Fruit fly (Drosophila melanogaster) whole organism, embryonic: ENCODE results near the gene brm.

ENCODE experiments used
- Ada2b ChIP-seq: fragments of 200-800 bp; sonication (Bioruptor generic); IDR thresholded peaks from 2 replicates; pipeline ENCODE4 v1.3.6; 2022; ENCODE audit warnings: missing biosample characterization, missing genetic modification characterization
- Asciz ChIP-seq: fragments of 200-800 bp; sonication (Bioruptor generic); optimal IDR thresholded peaks from 2 replicates; lab custom pipeline; 2017; ENCODE audit warnings: missing biosample characterization, mild to moderate bottlenecking, missing genetic modification characterization, missing genetic modification reagents
- CG11398 ChIP-seq: fragments of 200-800 bp; sonication (Bioruptor generic); optimal IDR thresholded peaks from 2 replicates; lab custom pipeline; 2016; ENCODE audit warnings: missing biosample characterization, missing genetic modification characterization
- CG12155 ChIP-seq: fragments of 200-800 bp; sonication (Bioruptor generic); optimal IDR thresholded peaks from 3 replicates; lab custom pipeline; 2016; ENCODE audit warnings: missing biosample characterization, missing genetic modification characterization
- CG13296 ChIP-seq: fragments of 200-800 bp; sonication (Bioruptor generic); optimal IDR thresholded peaks from 3 replicates; lab custom pipeline; 2018; ENCODE audit warnings: missing biosample characterization, mild to moderate bottlenecking, missing genetic modification characterization
- CG13775 ChIP-seq: fragments of 200-800 bp; sonication (Bioruptor generic); optimal IDR thresholded peaks from 3 replicates; lab custom pipeline; 2017; ENCODE audit warnings: missing biosample characterization, mild to moderate bottlenecking, missing genetic modification characterization
- CG14441 ChIP-seq: fragments of 200-800 bp; sonication (Bioruptor generic); IDR thresholded peaks from 2 replicates; pipeline ENCODE4 v1.3.6; 2022; ENCODE audit warnings: missing biosample characterization, missing genetic modification characterization
- CG17568 ChIP-seq: fragments of 200-800 bp; sonication (Bioruptor generic); optimal IDR thresholded peaks from 2 replicates; lab custom pipeline; 2018; ENCODE audit warnings: missing biosample characterization, mild to moderate bottlenecking, missing genetic modification characterization, moderate library complexity
- CG17802 ChIP-seq: fragments of 200-800 bp; sonication (Bioruptor generic); optimal IDR thresholded peaks from 2 replicates; lab custom pipeline; 2018; ENCODE audit warnings: missing biosample characterization, mild to moderate bottlenecking, missing genetic modification characterization, moderate library complexity
- CG18619 ChIP-seq: fragments of 200-800 bp; sonication (Bioruptor generic); optimal IDR thresholded peaks from 3 replicates; lab custom pipeline; 2017; ENCODE audit warnings: missing biosample characterization, mild to moderate bottlenecking, missing genetic modification characterization
- CG2199 ChIP-seq: fragments of 200-800 bp; sonication (Bioruptor generic); IDR thresholded peaks from 3 replicates; pipeline ENCODE4 v1.3.6; 2022; ENCODE audit warnings: missing biosample characterization, missing genetic modification characterization
- CG2889 ChIP-seq: fragments of 200-800 bp; sonication (Bioruptor generic); IDR thresholded peaks from 3 replicates; pipeline ENCODE4 v1.3.6; 2022; ENCODE audit warnings: missing biosample characterization, missing genetic modification characterization
- CG3163 ChIP-seq: fragments of 200-800 bp; sonication (Bioruptor generic); optimal IDR thresholded peaks from 3 replicates; lab custom pipeline; 2016; ENCODE audit warnings: missing biosample characterization, missing genetic modification characterization
- CG32772 ChIP-seq: fragments of 200-800 bp; sonication (Bioruptor generic); IDR thresholded peaks from 2 replicates; pipeline ENCODE4 v1.3.6; 2022; ENCODE audit warnings: missing biosample characterization, missing genetic modification characterization
- CG33557 ChIP-seq: fragments of 200-800 bp; sonication (Bioruptor generic); optimal IDR thresholded peaks from 2 replicates; lab custom pipeline; 2019; ENCODE audit warnings: missing biosample characterization, mild to moderate bottlenecking, missing genetic modification characterization, moderate library complexity
- CG3847 ChIP-seq: fragments of 200-800 bp; sonication (Bioruptor generic); IDR thresholded peaks from 2 replicates; pipeline ENCODE4 v1.3.6; 2022; ENCODE audit warnings: missing biosample characterization, missing genetic modification characterization
- CG4404 ChIP-seq: fragments of 200-800 bp; sonication (Bioruptor generic); IDR thresholded peaks from 2 replicates; pipeline ENCODE4 v1.3.6; 2022; ENCODE audit warnings: missing biosample characterization, missing genetic modification characterization
- CG4617 ChIP-seq: fragments of 200-800 bp; sonication (Bioruptor generic); optimal IDR thresholded peaks from 3 replicates; lab custom pipeline; 2016; ENCODE audit warnings: missing biosample characterization, missing genetic modification characterization, borderline replicate concordance
- CG4854 ChIP-seq: fragments of 200-800 bp; sonication (Bioruptor generic); optimal IDR thresholded peaks from 2 replicates; lab custom pipeline; 2016; ENCODE audit warnings: missing biosample characterization, missing genetic modification characterization, inconsistent platforms
- CG5245 ChIP-seq: fragments of 200-800 bp; sonication (Bioruptor generic); optimal IDR thresholded peaks from 3 replicates; lab custom pipeline; 2016; ENCODE audit warnings: missing biosample characterization, missing genetic modification characterization
- CG8290 ChIP-seq, 3 experiments: fragments of 200-800 bp; sonication (Bioruptor generic); optimal IDR thresholded peaks; 2 replicates each; lab custom pipeline; 2016 to 2019; ENCODE audit warnings: missing biosample characterization in 3 of 3, missing genetic modification characterization in 3 of 3, mild to moderate bottlenecking in 2 of 3, moderate library complexity in 1 of 3
- CG9215 ChIP-seq: fragments of 200-800 bp; sonication (Bioruptor generic); IDR thresholded peaks from 2 replicates; pipeline ENCODE4 v1.3.6; 2022; ENCODE audit warnings: missing biosample characterization, missing genetic modification characterization
- HmgZ ChIP-seq: fragments of 200-800 bp; sonication (Bioruptor generic); optimal IDR thresholded peaks from 2 replicates; lab custom pipeline; 2018; ENCODE audit warnings: missing biosample characterization, mild to moderate bottlenecking, missing genetic modification characterization
- Max ChIP-seq: fragments of 200-800 bp; sonication (Bioruptor generic); optimal IDR thresholded peaks from 2 replicates; lab custom pipeline; 2016; ENCODE audit warnings: missing biosample characterization, mild to moderate bottlenecking, missing genetic modification characterization
- Meics ChIP-seq: fragments of 200-800 bp; sonication (Bioruptor generic); optimal IDR thresholded peaks from 2 replicates; lab custom pipeline; 2017; ENCODE audit warnings: missing biosample characterization, mild to moderate bottlenecking, missing genetic modification characterization
- NC2α ChIP-seq: fragments of 200-800 bp; sonication (Bioruptor generic); optimal IDR thresholded peaks from 2 replicates; lab custom pipeline; 2016; ENCODE audit warnings: missing biosample characterization, missing genetic modification characterization
- NC2β ChIP-seq: fragments of 200-800 bp; sonication (Bioruptor generic); optimal IDR thresholded peaks from 2 replicates; lab custom pipeline; 2016; ENCODE audit warnings: missing biosample characterization, missing genetic modification characterization
- Oli ChIP-seq: fragments of 200-800 bp; sonication (Bioruptor generic); optimal IDR thresholded peaks from 2 replicates; lab custom pipeline; 2018; ENCODE audit warnings: missing biosample characterization, mild to moderate bottlenecking, missing genetic modification characterization, moderate library complexity
- PHDP ChIP-seq: fragments of 200-800 bp; sonication (Bioruptor generic); optimal IDR thresholded peaks from 3 replicates; lab custom pipeline; 2018; ENCODE audit warnings: missing biosample characterization, mild to moderate bottlenecking, missing genetic modification characterization, moderate library complexity
- Rx ChIP-seq: fragments of 200-800 bp; sonication (Bioruptor generic); IDR thresholded peaks from 2 replicates; pipeline ENCODE4 v1.3.6; 2022; ENCODE audit warnings: missing biosample characterization, missing genetic modification characterization
- ash1 ChIP-seq: fragments of 200-800 bp; sonication (Bioruptor generic); optimal IDR thresholded peaks from 2 replicates; lab custom pipeline; 2018; ENCODE audit warnings: missing biosample characterization, mild to moderate bottlenecking, missing genetic modification characterization
- bbx ChIP-seq: fragments of 200-800 bp; sonication (Bioruptor generic); IDR thresholded peaks from 2 replicates; pipeline ENCODE4 v1.3.6; 2022; ENCODE audit warnings: missing biosample characterization, missing genetic modification characterization; ENCODE audit not compliant: partially characterized antibody
- chm ChIP-seq: fragments of 200-800 bp; sonication (Bioruptor generic); IDR thresholded peaks from 2 replicates; pipeline ENCODE4 v1.3.6; 2022; ENCODE audit warnings: missing biosample characterization, missing genetic modification characterization
- crol ChIP-seq: fragments of 200-800 bp; sonication (Bioruptor generic); IDR thresholded peaks from 2 replicates; pipeline ENCODE4 v1.3.6; 2022; ENCODE audit warnings: missing biosample characterization, missing genetic modification characterization
- dan ChIP-seq: fragments of 200-800 bp; sonication (Bioruptor generic); IDR thresholded peaks from 2 replicates; pipeline ENCODE4 v1.3.6; 2022; ENCODE audit warnings: missing biosample characterization, missing genetic modification characterization
- fu2 ChIP-seq: fragments of 200-800 bp; sonication (Bioruptor generic); optimal IDR thresholded peaks from 2 replicates; lab custom pipeline; 2016; ENCODE audit warnings: missing biosample characterization, missing genetic modification characterization
- ind ChIP-seq: fragments of 200-800 bp; sonication (Bioruptor generic); optimal IDR thresholded peaks from 3 replicates; lab custom pipeline; 2016; ENCODE audit warnings: missing biosample characterization, missing genetic modification characterization
- insv ChIP-seq, 2 experiments: fragments of 200-800 bp; sonication (Bioruptor generic); optimal IDR thresholded peaks; 3 replicates each; lab custom pipeline; 2016 to 2018; ENCODE audit warnings: missing biosample characterization in 2 of 2, missing genetic modification characterization in 2 of 2
- lilli ChIP-seq: fragments of 200-800 bp; sonication (Bioruptor generic); optimal IDR thresholded peaks from 3 replicates; lab custom pipeline; 2016; ENCODE audit warnings: missing biosample characterization, missing genetic modification characterization
- lov ChIP-seq, 2 experiments: fragments of 200-800 bp in 1 of 2; fragments of >200 bp in 1 of 2; sonication (Bioruptor generic) in 1 of 2; IDR thresholded peaks in 1 of 2; optimal IDR thresholded peaks in 1 of 2; 2 replicates in 1 of 2; 3 replicates in 1 of 2; pipeline versions ENCODE4 v1.3.6 to Lab custom; 2017 to 2022; ENCODE audit warnings: missing biosample characterization in 1 of 2, missing genetic modification characterization in 1 of 2
- mld ChIP-seq: fragments of 200-800 bp; sonication (Bioruptor generic); IDR thresholded peaks from 3 replicates; pipeline ENCODE4 v1.3.6; 2022; ENCODE audit warnings: missing biosample characterization, missing genetic modification characterization; ENCODE audit not compliant: partially characterized antibody
- phol ChIP-seq: fragments of 200-800 bp; sonication (Bioruptor generic); optimal IDR thresholded peaks from 3 replicates; lab custom pipeline; 2018; ENCODE audit warnings: missing biosample characterization, mild to moderate bottlenecking, missing genetic modification characterization, moderate library complexity
- pros ChIP-seq: fragments of 200-800 bp; sonication (Bioruptor generic); optimal IDR thresholded peaks from 3 replicates; lab custom pipeline; 2019; ENCODE audit warnings: missing biosample characterization, mild to moderate bottlenecking, missing genetic modification characterization, moderate library complexity
- pum ChIP-seq: fragments of 200-800 bp; sonication (Bioruptor generic); optimal IDR thresholded peaks from 2 replicates; lab custom pipeline; 2016; ENCODE audit warnings: missing biosample characterization, missing genetic modification characterization
- sob ChIP-seq: fragments of 200-800 bp; sonication (Bioruptor generic); IDR thresholded peaks from 2 replicates; pipeline ENCODE4 v1.3.6; 2022; ENCODE audit warnings: missing biosample characterization, missing genetic modification characterization
- stwl ChIP-seq: fragments of 200-800 bp; sonication (Bioruptor generic); optimal IDR thresholded peaks from 3 replicates; lab custom pipeline; 2018; ENCODE audit warnings: missing biosample characterization, mild to moderate bottlenecking, missing genetic modification characterization, moderate library complexity
- tio ChIP-seq: fragments of 200-800 bp; sonication (Bioruptor generic); optimal IDR thresholded peaks from 2 replicates; lab custom pipeline; 2017; ENCODE audit warnings: missing biosample characterization, missing genetic modification characterization, inconsistent platforms
- toy ChIP-seq: fragments of 200-800 bp; sonication (Bioruptor generic); IDR thresholded peaks from 2 replicates; pipeline ENCODE4 v1.3.6; 2022; ENCODE audit warnings: missing biosample characterization, missing genetic modification characterization
- vvl ChIP-seq: fragments of 200-800 bp; sonication (Bioruptor generic); IDR thresholded peaks from 2 replicates; pipeline ENCODE4 v1.3.6; 2022; ENCODE audit warnings: missing biosample characterization, missing genetic modification characterization

The brm gene

dm6 chr3L:16021064-16021683 lies 38.5 kb upstream of the brm start (continued):
- TF ChIP-seq mld (GFP tag; lab: Robert Waterston, UW) (no peak), sob (GFP tag; lab: Robert Waterston, UW) (no peak), CG8290 (GFP tag; optimal IDR thresholded peaks at IDR 0.05; lab: Kevin White, UChicago) (peak; percentile 14), CG8290 (tag; optimal IDR thresholded peaks at IDR 0.05; lab: Kevin White, UChicago) (peak; percentile 30 to 31), chm (peak; percentile 54; the same call in 1 of the 2 replicates), lilli (GFP tag; lab: Kevin White, UChicago) (peak; percentile 36), pum (GFP tag; lab: Kevin White, UChicago) (peak; percentile 31), NC2α (GFP tag; lab: Kevin White, UChicago) (peak; percentile 3), Rx (peak; percentile 49; the same call in 1 of the 2 replicates), CG14441 (GFP tag; lab: Robert Waterston, UW) (0 out of 2 replicates have a peak, but pooled peaks have one; percentile 21), lov (optimal IDR thresholded peaks at IDR 0.05; lab: Kevin White, UChicago) (no peak), lov (GFP tag; IDR thresholded peaks at IDR 0.05; lab: Robert Waterston, UW) (peak; percentile 73; the same call in 1 of the 3 replicates), CG3847 (GFP tag; lab: Robert Waterston, UW) (no peak), vvl (GFP tag; lab: Robert Waterston, UW) (peak; percentile 72), CG2889 (no peak), CG17802 (peak; percentile 9), insv (GFP tag; optimal IDR thresholded peaks at IDR 0.05; lab: Kevin White, UChicago) (no peak), CG4617 (GFP tag; lab: Kevin White, UChicago) (peak; percentile 20), CG2199 (GFP tag; lab: Robert Waterston, UW) (no peak), Ada2b (GFP tag; lab: Robert Waterston, UW) (peak; percentile 22; the same call in 1 of the 2 replicates), Meics (GFP tag; lab: Kevin White, UChicago) (no peak), CG9215 (GFP tag; lab: Robert Waterston, UW) (no peak), CG4404 (GFP tag; lab: Robert Waterston, UW) (peak; percentile 79), CG18619 (GFP tag; lab: Kevin White, UChicago) (peak; percentile 12), CG12155 (GFP tag; lab: Kevin White, UChicago) (peak; percentile 11), CG5245 (peak; percentile 28), dan (peak; percentile 55; the same call in 1 of the 2 replicates), fu2 (GFP tag; lab: Kevin White, UChicago) (no peak), CG3163 (peak; percentile 28), CG4854 (GFP tag; lab: Kevin White, UChicago) (no peak), crol (GFP tag; lab: Robert Waterston, UW) (no peak), CG13775 (peak; percentile 51), pros (GFP tag; lab: Kevin White, UChicago) (no peak), CG17568 (GFP tag; lab: Kevin White, UChicago) (no peak), CG13296 (GFP tag; lab: Kevin White, UChicago) (no peak), Max (GFP tag; lab: Kevin White, UChicago) (peak; percentile 3), stwl (tag; lab: Kevin White, UChicago) (peak; percentile 43), NC2β (peak; percentile 41), CG32772 (GFP tag; lab: Robert Waterston, UW) (peak; percentile 22; the same call in 1 of the 2 replicates), Oli (tag; lab: Kevin White, UChicago) (peak; percentile 45), ash1 (GFP tag; lab: Kevin White, UChicago) (no peak), CG33557 (GFP tag; lab: Kevin White, UChicago) (peak; percentile 70), ind (GFP tag; lab: Kevin White, UChicago) (peak; percentile 22), Asciz (no peak), toy (GFP tag; lab: Robert Waterston, UW) (no peak), tio (GFP tag; lab: Kevin White, UChicago) (peak; percentile 50), phol (tag; lab: Kevin White, UChicago) (peak; percentile 76), CG11398 (GFP tag; lab: Kevin White, UChicago) (no peak), bbx (GFP tag; lab: Robert Waterston, UW) (no peak), PHDP (tag; lab: Kevin White, UChicago) (no peak), HmgZ (tag; lab: Kevin White, UChicago) (no peak)
